Fruit fly (Drosophila melanogaster) whole organism, embryonic: ENCODE measurements around the gene CG31463.
A peak's percentile ranks its signal among the peaks of the same experiment; 100 is the strongest.

Experiments used
- CG10462 ChIP-seq: fragments of 200-800 bp; sonication (Bioruptor generic); optimal IDR thresholded peaks from 2 replicates; lab custom pipeline; 2016; ENCODE audit warnings: missing biosample characterization, missing genetic modification characterization
- CG11504 ChIP-seq: fragments of 200-800 bp; sonication (Bioruptor generic); optimal IDR thresholded peaks from 3 replicates; lab custom pipeline; 2019; ENCODE audit warnings: missing biosample characterization, mild to moderate bottlenecking, missing genetic modification characterization, moderate library complexity
- CG1233 ChIP-seq: fragments of 200-800 bp; sonication (Bioruptor generic); optimal IDR thresholded peaks from 4 replicates; lab custom pipeline; 2018; ENCODE audit warnings: missing biosample characterization, mild to moderate bottlenecking, missing genetic modification characterization
- CG14441 ChIP-seq: fragments of 200-800 bp; sonication (Bioruptor generic); IDR thresholded peaks from 2 replicates; pipeline ENCODE4 v1.3.6; 2022; ENCODE audit warnings: missing biosample characterization, missing genetic modification characterization
- CG14710 ChIP-seq: fragments of 200-800 bp; sonication (Bioruptor generic); optimal IDR thresholded peaks from 3 replicates; lab custom pipeline; 2019; ENCODE audit warnings: missing biosample characterization, mild to moderate bottlenecking, missing genetic modification characterization, moderate library complexity
- CG15514 ChIP-seq: fragments of 200-800 bp; sonication (Bioruptor generic); optimal IDR thresholded peaks from 3 replicates; lab custom pipeline; 2017; ENCODE audit warnings: missing biosample characterization, missing genetic modification characterization, mild to moderate bottlenecking, moderate library complexity, missing genetic modification reagents
- CG15601 ChIP-seq: fragments of 200-800 bp; sonication (Bioruptor generic); optimal IDR thresholded peaks from 3 replicates; lab custom pipeline; 2019; ENCODE audit warnings: missing biosample characterization, mild to moderate bottlenecking, missing genetic modification characterization, moderate library complexity
- CG1603 ChIP-seq: fragments of 200-800 bp; sonication (Bioruptor generic); optimal IDR thresholded peaks from 2 replicates; lab custom pipeline; 2019; ENCODE audit warnings: missing biosample characterization, mild to moderate bottlenecking, missing genetic modification characterization, moderate library complexity
- CG17802 ChIP-seq: fragments of 200-800 bp; sonication (Bioruptor generic); optimal IDR thresholded peaks from 2 replicates; lab custom pipeline; 2018; ENCODE audit warnings: missing biosample characterization, mild to moderate bottlenecking, missing genetic modification characterization, moderate library complexity
- CG2199 ChIP-seq: fragments of 200-800 bp; sonication (Bioruptor generic); IDR thresholded peaks from 3 replicates; pipeline ENCODE4 v1.3.6; 2022; ENCODE audit warnings: missing biosample characterization, missing genetic modification characterization
- CG2712 ChIP-seq: fragments of 200-800 bp; optimal IDR thresholded peaks from 3 replicates; lab custom pipeline; 2019; ENCODE audit warnings: missing biosample characterization, mild to moderate bottlenecking, missing genetic modification characterization, moderate library complexity
- CG30020 ChIP-seq: fragments of 200-800 bp; optimal IDR thresholded peaks from 2 replicates; lab custom pipeline; 2019; ENCODE audit warnings: missing biosample characterization, mild to moderate bottlenecking, missing genetic modification characterization, moderate library complexity
- CG31224 ChIP-seq: fragments of 200-800 bp; sonication (Bioruptor generic); IDR thresholded peaks from 2 replicates; pipeline ENCODE4 v1.3.6; 2022; ENCODE audit warnings: missing biosample characterization, missing genetic modification characterization
- CG34224 ChIP-seq: fragments of 200-800 bp; sonication (Bioruptor generic); IDR thresholded peaks from 3 replicates; pipeline ENCODE4 v1.3.6; 2022; ENCODE audit warnings: missing biosample characterization, missing genetic modification characterization; ENCODE audit not compliant: partially characterized antibody
- CG34376 ChIP-seq: fragments of 200-800 bp; sonication (Bioruptor generic); optimal IDR thresholded peaks from 2 replicates; lab custom pipeline; 2018; ENCODE audit warnings: missing biosample characterization, mild to moderate bottlenecking, missing genetic modification characterization
- CG3726 ChIP-seq: fragments of 200-800 bp; sonication (Bioruptor generic); IDR thresholded peaks from 3 replicates; pipeline ENCODE4, ENCODE4 v1.3.6; 2022; ENCODE audit warnings: missing biosample characterization, missing genetic modification characterization
- CG4360 ChIP-seq: fragments of 200-800 bp; sonication (Bioruptor generic); IDR thresholded peaks from 2 replicates; pipeline ENCODE4 v1.3.6; 2022; ENCODE audit warnings: missing biosample characterization, missing genetic modification characterization
- CG6654 ChIP-seq: fragments of 200-800 bp; sonication (Bioruptor generic); optimal IDR thresholded peaks from 2 replicates; lab custom pipeline; 2017; ENCODE audit warnings: missing biosample characterization, mild to moderate bottlenecking, missing genetic modification characterization
- CG7271 ChIP-seq: fragments of 200-800 bp; sonication (Bioruptor generic); optimal IDR thresholded peaks from 2 replicates; lab custom pipeline; 2018; ENCODE audit warnings: missing biosample characterization, mild to moderate bottlenecking, missing genetic modification characterization, moderate library complexity
- CG7987 ChIP-seq: fragments of 200-800 bp; sonication (Bioruptor generic); optimal IDR thresholded peaks from 2 replicates; lab custom pipeline; 2018; ENCODE audit warnings: missing biosample characterization, mild to moderate bottlenecking, missing genetic modification characterization, moderate library complexity
- CG8924 ChIP-seq: fragments of 200-800 bp; optimal IDR thresholded peaks from 3 replicates; lab custom pipeline; 2019; ENCODE audit warnings: missing biosample characterization, mild to moderate bottlenecking, missing genetic modification characterization, moderate library complexity
- Camta ChIP-seq: fragments of 200-800 bp; sonication (Bioruptor generic); optimal IDR thresholded peaks from 2 replicates; lab custom pipeline; 2016; ENCODE audit warnings: missing biosample characterization, missing genetic modification characterization
- Dbx ChIP-seq: fragments of 200-800 bp; sonication (Bioruptor generic); IDR thresholded peaks from 3 replicates; pipeline ENCODE4 v1.3.6; 2022; ENCODE audit warnings: missing biosample characterization, missing genetic modification characterization
- Doc2 ChIP-seq: fragments of 200-800 bp; sonication (Bioruptor generic); IDR thresholded peaks from 2 replicates; pipeline ENCODE4 v1.3.6; 2022; ENCODE audit warnings: missing biosample characterization, missing genetic modification characterization
- Fer1 ChIP-seq: fragments of 200-800 bp; sonication (Bioruptor generic); optimal IDR thresholded peaks from 2 replicates; lab custom pipeline; 2017; ENCODE audit warnings: missing biosample characterization, mild to moderate bottlenecking, missing genetic modification characterization
- GATAe ChIP-seq: fragments of 200-800 bp; sonication (Bioruptor generic); conservative IDR thresholded peaks from 2 replicates; pipeline ENCODE4 v1.3.6; 2022; ENCODE audit warnings: missing biosample characterization, missing genetic modification characterization
- Hr3 ChIP-seq: fragments of 200-800 bp; sonication (Bioruptor generic); optimal IDR thresholded peaks from 3 replicates; lab custom pipeline; 2016; ENCODE audit warnings: missing biosample characterization, missing genetic modification characterization
- Max ChIP-seq: fragments of 200-800 bp; sonication (Bioruptor generic); optimal IDR thresholded peaks from 2 replicates; lab custom pipeline; 2016; ENCODE audit warnings: missing biosample characterization, mild to moderate bottlenecking, missing genetic modification characterization
- NK7.1 ChIP-seq: fragments of 200-800 bp; sonication (Bioruptor generic); optimal IDR thresholded peaks from 3 replicates; lab custom pipeline; 2016; ENCODE audit warnings: missing biosample characterization, missing genetic modification characterization
- Oli ChIP-seq: fragments of 200-800 bp; sonication (Bioruptor generic); optimal IDR thresholded peaks from 2 replicates; lab custom pipeline; 2018; ENCODE audit warnings: missing biosample characterization, mild to moderate bottlenecking, missing genetic modification characterization, moderate library complexity
- Side ChIP-seq: fragments of 200-800 bp; sonication (Bioruptor generic); optimal IDR thresholded peaks from 2 replicates; lab custom pipeline; 2016; ENCODE audit warnings: missing biosample characterization, missing genetic modification characterization
- aop ChIP-seq: fragments of 200-800 bp; sonication (Bioruptor generic); IDR thresholded peaks from 2 replicates; pipeline ENCODE4 v1.3.6; 2022; ENCODE audit warnings: missing biosample characterization, missing genetic modification characterization
- ato ChIP-seq: fragments of 200-800 bp; sonication (Bioruptor generic); IDR thresholded peaks from 2 replicates; pipeline ENCODE4 v1.3.6; 2022; ENCODE audit warnings: missing biosample characterization, missing genetic modification characterization; ENCODE audit not compliant: partially characterized antibody
- bcd ChIP-seq: fragments of 200-800 bp; sonication (Bioruptor generic); optimal IDR thresholded peaks from 2 replicates; lab custom pipeline; 2017; ENCODE audit warnings: missing biosample characterization, mild to moderate bottlenecking, missing genetic modification characterization
- br ChIP-seq: fragments of >200 bp; optimal IDR thresholded peaks from 2 replicates; lab custom pipeline; 2017
- chinmo ChIP-seq: fragments of 200-800 bp; sonication (Bioruptor generic); IDR thresholded peaks from 4 replicates; pipeline ENCODE4 v1.3.6; 2022; ENCODE audit warnings: missing biosample characterization, missing genetic modification characterization; ENCODE audit not compliant: partially characterized antibody
- dimm ChIP-seq: fragments of 200-800 bp; sonication (Bioruptor generic); IDR thresholded peaks from 2 replicates; pipeline ENCODE4 v1.3.6; 2022; ENCODE audit warnings: missing biosample characterization, missing genetic modification characterization
- dmrt99B ChIP-seq: fragments of 200-800 bp; sonication (Bioruptor generic); optimal IDR thresholded peaks from 2 replicates; lab custom pipeline; 2018; ENCODE audit warnings: missing biosample characterization, mild to moderate bottlenecking, missing genetic modification characterization, moderate library complexity
- ftz-f1 ChIP-seq: fragments of 200-800 bp; sonication (Bioruptor generic); optimal IDR thresholded peaks from 2 replicates; lab custom pipeline; 2016; ENCODE audit warnings: missing biosample characterization, missing genetic modification characterization
- gfzf ChIP-seq: fragments of 200-800 bp; sonication (Bioruptor generic); optimal IDR thresholded peaks from 2 replicates; lab custom pipeline; 2016; ENCODE audit warnings: missing biosample characterization, mild to moderate bottlenecking, missing genetic modification characterization, moderate library complexity
- grau ChIP-seq: fragments of 200-800 bp; optimal IDR thresholded peaks from 3 replicates; lab custom pipeline; 2019; ENCODE audit warnings: missing biosample characterization, mild to moderate bottlenecking, missing genetic modification characterization, moderate library complexity
- gsb-n ChIP-seq: fragments of 200-800 bp; sonication (Bioruptor generic); optimal IDR thresholded peaks from 3 replicates; lab custom pipeline; 2018; ENCODE audit warnings: missing biosample characterization, mild to moderate bottlenecking, missing genetic modification characterization
- h ChIP-seq: fragments of >200 bp; optimal IDR thresholded peaks from 2 replicates; lab custom pipeline; 2017
- klu ChIP-seq: fragments of 200-800 bp; sonication (Bioruptor generic); IDR thresholded peaks from 2 replicates; pipeline ENCODE4 v1.3.6; 2022; ENCODE audit warnings: missing biosample characterization, missing genetic modification characterization
- kni ChIP-seq: fragments of 200-800 bp; sonication (Bioruptor generic); optimal IDR thresholded peaks from 3 replicates; lab custom pipeline; 2017; ENCODE audit warnings: mild to moderate bottlenecking, missing biosample characterization, missing genetic modification reagents, missing genetic modification characterization
- lmd ChIP-seq: fragments of 200-800 bp; sonication (Bioruptor generic); IDR thresholded peaks from 2 replicates; pipeline ENCODE4 v1.3.6; 2022; ENCODE audit warnings: missing biosample characterization, missing genetic modification characterization
- maf-S ChIP-seq: fragments of 200-800 bp; sonication (Bioruptor generic); optimal IDR thresholded peaks from 2 replicates; lab custom pipeline; 2016; ENCODE audit warnings: missing biosample characterization, missing genetic modification characterization
- pita ChIP-seq: fragments of 200-800 bp; sonication (Bioruptor generic); optimal IDR thresholded peaks from 2 replicates; lab custom pipeline; 2017; ENCODE audit warnings: missing biosample characterization, mild to moderate bottlenecking, missing genetic modification characterization
- sna ChIP-seq: fragments of 200-800 bp; sonication (Bioruptor generic); IDR thresholded peaks from 2 replicates; pipeline ENCODE4 v1.3.6; 2022; ENCODE audit warnings: missing biosample characterization, missing genetic modification characterization; ENCODE audit not compliant: partially characterized antibody
- tup ChIP-seq: fragments of 200-800 bp; sonication (Bioruptor generic); optimal IDR thresholded peaks from 2 replicates; lab custom pipeline; 2016; ENCODE audit warnings: missing biosample characterization, mild to moderate bottlenecking, missing genetic modification characterization, moderate library complexity
- twi ChIP-seq: fragments of 200-800 bp; optimal IDR thresholded peaks from 2 replicates; lab custom pipeline; 2019; ENCODE audit warnings: missing biosample characterization, mild to moderate bottlenecking, missing genetic modification characterization, moderate library complexity
- zen ChIP-seq: fragments of 200-800 bp; sonication (Bioruptor generic); optimal IDR thresholded peaks from 3 replicates; lab custom pipeline; 2018; ENCODE audit warnings: missing biosample characterization, mild to moderate bottlenecking, missing genetic modification characterization, moderate library complexity

Gene CG31463

dm6 chr3R:8308515-8308959, 16.4 kb downstream of the CG31463 start, which contains the start of gene tex (continued):
- TF ChIP-seq CG15514 (peak; percentile 56), Side (no peak), Max (GFP tag; lab: Kevin White, UChicago) (no peak), CG1233 (GFP tag; lab: Kevin White, UChicago) (peak; percentile 22), zen (peak; percentile 6), CG11504 (tag; lab: Kevin White, UChicago) (no peak), ftz-f1 (no peak), pita (GFP tag; lab: Kevin White, UChicago) (peak; percentile 56), CG10462 (GFP tag; lab: Kevin White, UChicago) (no peak), CG2712 (tag; lab: Kevin White, UChicago) (peak; percentile 55), Doc2 (no peak), br (lab: Kevin White, UChicago) (no peak), CG17802 (tag; lab: Kevin White, UChicago) (no peak), CG34376 (no peak), Fer1 (GFP tag; lab: Kevin White, UChicago) (no peak), tup (GFP tag; lab: Kevin White, UChicago) (no peak), dimm (GFP tag; lab: Robert Waterston, UW) (no peak), CG8924 (tag; lab: Kevin White, UChicago) (peak; percentile 59), Dbx (GFP tag; lab: Robert Waterston, UW) (no peak), grau (no peak), gsb-n (tag; lab: Kevin White, UChicago) (no peak), bcd (GFP tag; lab: Kevin White, UChicago) (peak; percentile 17), CG7271 (tag; lab: Kevin White, UChicago) (peak; percentile 44), CG34224 (GFP tag; lab: Robert Waterston, UW) (no peak), ato (no peak), CG4360 (GFP tag; lab: Robert Waterston, UW) (no peak), GATAe (no peak), aop (GFP tag; lab: Robert Waterston, UW) (no peak), CG15601 (tag; lab: Kevin White, UChicago) (peak; percentile 55), CG3726 (GFP tag; lab: Robert Waterston, UW) (no peak), CG31224 (GFP tag; lab: Robert Waterston, UW) (no peak), Camta (GFP tag; lab: Kevin White, UChicago) (no peak), CG6654 (GFP tag; lab: Kevin White, UChicago) (no peak), h (lab: Kevin White, UChicago) (no peak), gfzf (GFP tag; lab: Kevin White, UChicago) (peak; percentile 95), lmd (no peak), CG14441 (GFP tag; lab: Robert Waterston, UW) (no peak), twi (no peak), NK7.1 (peak; percentile 25), CG30020 (no peak), sna (GFP tag; lab: Robert Waterston, UW) (0 out of 2 replicates have a peak, but pooled peaks have one; percentile 44), CG14710 (peak; percentile 77), chinmo (GFP tag; lab: Robert Waterston, UW) (no peak), Hr3 (no peak), CG2199 (GFP tag; lab: Robert Waterston, UW) (no peak), klu (GFP tag; lab: Robert Waterston, UW) (no peak), Oli (tag; lab: Kevin White, UChicago) (no peak), CG7987 (peak; percentile 78), CG1603 (tag; lab: Kevin White, UChicago) (peak; percentile 82), maf-S (GFP tag; lab: Kevin White, UChicago) (no peak), dmrt99B (tag; lab: Kevin White, UChicago) (no peak), kni (GFP tag; lab: Kevin White, UChicago) (peak; percentile 68)
